Fruit fly (Drosophila melanogaster) S2 (cell line): Measurements from ENCODE around the gene HUWE1.

Experiments
- CG8478 ChIP-seq: fragments of >200 bp; optimal IDR thresholded peaks from 2 replicates; lab custom pipeline; 2018
- CTCF ChIP-seq, 2 experiments: fragments of >200 bp; optimal IDR thresholded peaks; 2 replicates each; lab custom pipeline; 2018

- TF ChIP-seq CTCF (optimal IDR thresholded peaks at IDR 0.05; lab: Kevin White, UChicago) (no peak), CG8478 (lab: Kevin White, UChicago) (no peak)
Observed at dm6 chrX:15740288-15740726, 27.9 kb downstream of the HUWE1 start.
